Worm (Caenorhabditis elegans): ENCODE measurements around the gene T01C3.3.

The T01C3.3 gene

ce11 chrV:14991489-14991888 is 988 bp downstream of the T01C3.3 start:
- TF ChIP-seq M03D4.4 (tag; optimal IDR thresholded peaks at IDR 0.05): no peak
- TF ChIP-seq ceh-83 (GFP tag; optimal IDR thresholded peaks at IDR 0.05): no peak
- no peak for TF ChIP-seq zip-8 (tag; optimal IDR thresholded peaks at IDR 0.05)

ce11 chrV:14990843-14991242 is 1.6 kb downstream of the T01C3.3 start, which contains the start of the genes cdt-2 and T01C3.2:
Gene cdt-2 (minus strand): TSS chrV:14991126.
Gene T01C3.2 (plus strand): TSS chrV:14991168.
- TF ChIP-seq lsy-2 (tag; optimal IDR thresholded peaks at IDR 0.05) (peak; percentile 11), unc-62 (GFP tag; optimal IDR thresholded peaks at IDR 0.05) (no peak), ztf-11 (tag; optimal IDR thresholded peaks at IDR 0.05) (no peak), mep-1 (tag; optimal IDR thresholded peaks at IDR 0.05) (peak; percentile 28)

- no peak for TF ChIP-seq nhr-76 (tag; optimal IDR thresholded peaks at IDR 0.05)
- TF ChIP-seq mep-1 (tag; optimal IDR thresholded peaks at IDR 0.05): no peak
- TF ChIP-seq blmp-1 (tag; optimal IDR thresholded peaks at IDR 0.05): no peak
- no peak for TF ChIP-seq drap-1 (GFP tag; optimal IDR thresholded peaks at IDR 0.05)
- TF ChIP-seq hlh-1 (tag; optimal IDR thresholded peaks at IDR 0.05): no peak
- no peak for TF ChIP-seq nhr-2 (tag; optimal IDR thresholded peaks at IDR 0.05)
- TF ChIP-seq nhr-28 (tag; optimal IDR thresholded peaks at IDR 0.05): no peak
- TF ChIP-seq lsy-2 (tag; optimal IDR thresholded peaks at IDR 0.05): no peak
- no peak for TF ChIP-seq unc-62 (GFP tag; optimal IDR thresholded peaks at IDR 0.05)
- TF ChIP-seq ces-1 (GFP tag; optimal IDR thresholded peaks at IDR 0.05): no peak
- TF ChIP-seq snpc-4 (tag; optimal IDR thresholded peaks at IDR 0.05): no peak
- no peak for TF ChIP-seq flh-1 (GFP tag; optimal IDR thresholded peaks at IDR 0.05)
- TF ChIP-seq elt-3 (tag; optimal IDR thresholded peaks at IDR 0.05): no peak
- TF ChIP-seq nhr-12 (tag; optimal IDR thresholded peaks at IDR 0.05): no peak
- no peak for TF ChIP-seq elt-1 (tag; optimal IDR thresholded peaks at IDR 0.05; ENCODE audit: borderline replicate concordance, insufficient read depth)
Measured at ce11 chrV:14984593-14984992, 7.9 kb downstream of the T01C3.3 start, which contains the start of gene F02D8.4. Gene F02D8.4 (plus strand): TSS chrV:14984893.

- no peak for TF ChIP-seq hlh-1 (tag; optimal IDR thresholded peaks at IDR 0.05)
- TF ChIP-seq lsy-2 (tag; optimal IDR thresholded peaks at IDR 0.05): no peak
- no peak for TF ChIP-seq elt-3 (tag; optimal IDR thresholded peaks at IDR 0.05)
Measured at ce11 chrV:14979937-14980336, 12.5 kb downstream of the T01C3.3 start, which contains the start of gene xbx-1. Gene xbx-1 (plus strand): TSS chrV:14980237.

ce11 chrV:14978205-14978751 is 14.2 kb downstream of the T01C3.3 start, which contains the start of the genes grd-12 and F02D8.1:
Gene grd-12 (plus strand): TSS chrV:14978505.
Gene F02D8.1 (minus strand): TSS chrV:14978701.
- no peak for TF ChIP-seq ztf-11 (tag; optimal IDR thresholded peaks at IDR 0.05)

ce11 chrV:14971136-14971535 is 21.3 kb downstream of the T01C3.3 start, which contains the start of gene nlp-59:
Gene nlp-59 (plus strand): TSS chrV:14971436.
- TF ChIP-seq mab-5 (tag; optimal IDR thresholded peaks at IDR 0.05) (no peak), lin-32 (GFP tag; optimal IDR thresholded peaks at IDR 0.05) (no peak), ces-1 (GFP tag; optimal IDR thresholded peaks at IDR 0.05) (no peak), nhr-2 (tag; optimal IDR thresholded peaks at IDR 0.05) (no peak), ham-2 (GFP tag; optimal IDR thresholded peaks at IDR 0.05) (no peak), mls-2 (tag; optimal IDR thresholded peaks at IDR 0.05) (no peak), hlh-1 (tag; optimal IDR thresholded peaks at IDR 0.05) (no peak), nhr-28 (tag; optimal IDR thresholded peaks at IDR 0.05) (no peak), ztf-11 (tag; optimal IDR thresholded peaks at IDR 0.05) (no peak), cnd-1 (tag; optimal IDR thresholded peaks at IDR 0.05) (no peak), mep-1 (tag; optimal IDR thresholded peaks at IDR 0.05) (no peak), elt-1 (tag; optimal IDR thresholded peaks at IDR 0.05; ENCODE audit: borderline replicate concordance, insufficient read depth) (no peak), unc-62 (GFP tag; optimal IDR thresholded peaks at IDR 0.05) (no peak), flh-1 (GFP tag; optimal IDR thresholded peaks at IDR 0.05) (no peak), tbx-8 (GFP tag; optimal IDR thresholded peaks at IDR 0.05) (no peak), sem-2 (GFP tag; optimal IDR thresholded peaks at IDR 0.05) (no peak), nhr-237 (tag; optimal IDR thresholded peaks at IDR 0.05) (no peak), elt-3 (tag; optimal IDR thresholded peaks at IDR 0.05) (no peak), nhr-76 (tag; optimal IDR thresholded peaks at IDR 0.05) (no peak), drap-1 (GFP tag; optimal IDR thresholded peaks at IDR 0.05) (no peak)

- TF ChIP-seq sem-2 (GFP tag; optimal IDR thresholded peaks at IDR 0.05) (no peak), zip-8 (tag; optimal IDR thresholded peaks at IDR 0.05) (no peak)
Measured at ce11 chrV:14955676-14956075, 36.8 kb downstream of the T01C3.3 start, which contains the start of gene F02D8.9. Gene F02D8.9 (minus strand): TSS chrV:14955776.
